Worm (Caenorhabditis elegans): ENCODE measurements around the gene F58H1.8.

F58H1.8 gene

DNA sequence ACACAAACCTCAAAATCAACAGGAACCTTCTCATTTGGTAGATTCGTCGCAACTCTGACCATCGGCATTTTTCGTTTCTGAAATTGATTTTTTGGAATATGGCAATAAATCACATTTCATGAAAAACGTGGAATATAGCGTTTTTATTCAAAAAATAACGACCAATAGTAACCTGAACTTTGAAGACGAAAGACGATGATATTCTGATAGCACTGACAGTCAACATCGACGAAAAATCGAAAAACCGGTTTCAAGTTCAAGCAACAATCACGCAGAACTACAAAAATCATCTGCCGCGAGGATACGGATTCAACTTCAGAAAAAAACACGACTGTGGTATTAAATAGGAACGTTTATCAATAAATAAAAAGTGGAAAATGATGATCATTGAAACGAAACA is 43.2 kb downstream of the F58H1.8 start, which contains the start of gene mif-2:
Gene mif-2, minus strand, starts transcription at position 281 of the 400 bp plus-strand sequence.
- TF ChIP-seq ZK337.2 (GFP tag; IDR thresholded peaks at IDR 0.05) (no peak), hlh-11 (tag; optimal IDR thresholded peaks at IDR 0.05) (peak; percentile 39), nhr-28 (tag; optimal IDR thresholded peaks at IDR 0.05) (peak; percentile 71), ama-1 (optimal IDR thresholded peaks at IDR 0.05) (peak; percentile 15), madf-5 (GFP tag; IDR thresholded peaks at IDR 0.05) (0 out of 4 replicates have a peak, but pooled peaks of 1 of the 2 experiments have one; percentile 18), mdl-1 (tag; optimal IDR thresholded peaks at IDR 0.05) (peak in 1 of 2 experiments; percentile 33), lin-38 (GFP tag; IDR thresholded peaks at IDR 0.05) (0 out of 2 replicates have a peak, but pooled peaks have one; percentile 24), pha-4 (GFP tag; IDR thresholded peaks at IDR 0.05) (no peak; the same call in 1 of the 2 replicates), pha-4 (tag; optimal IDR thresholded peaks at IDR 0.05) (no peak), hlh-30 (tag; optimal IDR thresholded peaks at IDR 0.05; ENCODE audit: insufficient read depth) (peak; percentile 4), dmd-6 (GFP tag; IDR thresholded peaks at IDR 0.05) (no peak)

DNA sequence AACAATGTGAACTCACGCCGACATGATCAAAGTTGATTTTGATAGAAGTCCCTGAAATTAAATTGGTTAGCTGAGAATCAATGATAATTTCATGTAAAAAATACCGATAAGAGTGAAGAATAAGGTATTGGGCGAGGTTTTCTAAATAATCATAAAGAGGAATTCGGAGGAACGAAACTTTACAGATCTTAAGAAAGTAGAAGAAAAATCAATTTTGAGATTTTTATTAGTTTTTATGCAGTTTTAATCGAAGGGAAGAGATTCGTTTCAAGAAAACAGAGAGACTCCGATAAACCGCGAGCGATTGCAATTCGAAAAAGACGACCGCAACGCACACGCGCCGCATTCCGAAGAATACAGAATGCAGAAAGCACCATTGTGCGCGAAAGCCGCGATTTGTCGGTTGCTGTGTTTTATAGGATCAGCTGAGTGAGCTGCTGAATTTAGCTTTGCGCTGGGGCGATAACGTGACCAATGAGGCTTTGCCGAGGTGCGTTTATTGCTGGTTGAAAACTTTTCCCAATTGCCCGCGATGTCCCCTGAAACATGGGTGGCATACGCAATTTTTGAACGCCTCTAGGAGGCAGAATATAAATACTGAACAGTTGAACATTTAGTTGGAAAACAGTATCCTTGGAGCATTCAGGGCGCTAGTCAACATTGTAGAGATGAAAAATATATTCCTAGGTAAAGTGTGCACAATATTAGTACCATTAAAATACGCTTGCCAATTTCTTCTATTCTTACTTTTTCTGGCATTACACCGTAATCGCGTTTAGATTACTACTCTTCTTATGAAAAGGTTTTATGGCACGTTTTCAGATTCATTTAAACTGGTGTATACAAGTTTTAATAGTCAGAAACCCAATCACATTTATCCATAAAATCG is 45.0 kb downstream of the F58H1.8 start, which contains the start of gene snr-4:
Gene snr-4, minus strand, starts transcription at position 51 of the 889 bp plus-strand sequence.
- TF ChIP-seq nhr-28 (tag; optimal IDR thresholded peaks at IDR 0.05): peak; percentile 85
- TF ChIP-seq lim-7 (GFP tag; IDR thresholded peaks at IDR 0.05): peak; percentile 72
- peak; percentile 71 for TF ChIP-seq set-16 (GFP tag; IDR thresholded peaks at IDR 0.05)
- TF ChIP-seq aha-1 (tag): peak; percentile 96
- no peak; the same call in 1 of the 2 replicates for TF ChIP-seq tag-97 (GFP tag; IDR thresholded peaks at IDR 0.05)
- peak; percentile 94 for TF ChIP-seq hlh-30 (tag; optimal IDR thresholded peaks at IDR 0.05; ENCODE audit: insufficient read depth)
- peak; percentile 95 for TF ChIP-seq ceh-44 (GFP tag; IDR thresholded peaks at IDR 0.05)
- TF ChIP-seq pqm-1 (tag; optimal IDR thresholded peaks at IDR 0.05): peak; percentile 33
- TF ChIP-seq sdz-12 (GFP tag; optimal IDR thresholded peaks at IDR 0.05): peak; percentile 82
- peak; percentile 96 for TF ChIP-seq dve-1 (tag; optimal IDR thresholded peaks at IDR 0.05; ENCODE audit: insufficient read depth)
- no peak for TF ChIP-seq ceh-82 (tag; optimal IDR thresholded peaks at IDR 0.05)
- TF ChIP-seq rbr-2 (tag; optimal IDR thresholded peaks at IDR 0.05): peak; percentile 93
- peak; percentile 84 for TF ChIP-seq mxl-3 (GFP tag; optimal IDR thresholded peaks at IDR 0.05)
- peak; percentile 21 for TF ChIP-seq lin-15B (tag; optimal IDR thresholded peaks at IDR 0.05)
- peak; percentile 78 for TF ChIP-seq spr-1 (tag; optimal IDR thresholded peaks at IDR 0.05)
- TF ChIP-seq nhr-102 (tag; optimal IDR thresholded peaks at IDR 0.05): peak; percentile 93
- TF ChIP-seq fos-1 (tag; optimal IDR thresholded peaks at IDR 0.05): no peak
- TF ChIP-seq Y48G9A.11 (GFP tag; IDR thresholded peaks at IDR 0.05): peak; percentile 82
- peak; percentile 79 for TF ChIP-seq T20F7.1 (GFP tag; optimal IDR thresholded peaks at IDR 0.05)
- peak; percentile 87 for TF ChIP-seq ceh-20 (GFP tag; IDR thresholded peaks at IDR 0.05)
- no peak for TF ChIP-seq lin-39 (tag; optimal IDR thresholded peaks at IDR 0.05)
- TF ChIP-seq skn-1 (tag; optimal IDR thresholded peaks at IDR 0.05): no peak
- TF ChIP-seq arid-1 (GFP tag; conservative IDR thresholded peaks at IDR 0.05): peak; percentile 90
- peak; percentile 72 for TF ChIP-seq ztf-7 (tag; optimal IDR thresholded peaks at IDR 0.05)
- no peak for TF ChIP-seq zip-11 (GFP tag; IDR thresholded peaks at IDR 0.05)
- peak; percentile 92 for TF ChIP-seq lin-1 (GFP tag; IDR thresholded peaks at IDR 0.05)
- peak; percentile 63; the same call in 1 of the 2 replicates for TF ChIP-seq zfp-3 (GFP tag; conservative IDR thresholded peaks at IDR 0.05)
- 0 out of 2 replicates have a peak, but pooled peaks have one; percentile 34 for TF ChIP-seq daf-19 (GFP tag; conservative IDR thresholded peaks at IDR 0.05)
- TF ChIP-seq nhr-25 (tag; optimal IDR thresholded peaks at IDR 0.05; ENCODE audit: borderline replicate concordance, insufficient read depth): peak; percentile 79
- peak; percentile 85 for TF ChIP-seq F37D6.2 (tag; optimal IDR thresholded peaks at IDR 0.05)
- peak; percentile 56; the same call in 1 of the 2 replicates for TF ChIP-seq D1046.2 (GFP tag; IDR thresholded peaks at IDR 0.05)
- TF ChIP-seq fkh-10 (GFP tag; optimal IDR thresholded peaks at IDR 0.05): peak; percentile 73
- TF ChIP-seq nhr-76 (tag; optimal IDR thresholded peaks at IDR 0.05): no peak
- TF ChIP-seq dpl-1 (GFP tag; optimal IDR thresholded peaks at IDR 0.05): peak; percentile 82
- no peak for TF ChIP-seq egl-27 (tag; optimal IDR thresholded peaks at IDR 0.05)
- no peak for TF ChIP-seq mxl-2 (GFP tag; conservative IDR thresholded peaks at IDR 0.05)
- TF ChIP-seq mep-1 (tag; optimal IDR thresholded peaks at IDR 0.05): peak; percentile 97
- no peak for TF ChIP-seq lin-29 (GFP tag; IDR thresholded peaks at IDR 0.05)
